Fruit fly (Drosophila melanogaster) whole organism, embryonic: Measurements from ENCODE around the gene Trm7-34.

Experiments used
- BtbVII ChIP-seq: fragments of 200-800 bp; sonication (Bioruptor generic); optimal IDR thresholded peaks from 3 replicates; lab custom pipeline; 2017; ENCODE audit warnings: missing biosample characterization, mild to moderate bottlenecking, missing genetic modification characterization
- CG10959 ChIP-seq: fragments of 200-800 bp; sonication (Bioruptor generic); IDR thresholded peaks from 2 replicates; pipeline ENCODE4 v1.3.6; 2022; ENCODE audit warnings: missing biosample characterization, missing genetic modification characterization
- CG12299 ChIP-seq: fragments of 200-800 bp; sonication (Bioruptor generic); optimal IDR thresholded peaks from 2 replicates; lab custom pipeline; 2018; ENCODE audit warnings: missing biosample characterization, mild to moderate bottlenecking, missing genetic modification characterization
- CG12659 ChIP-seq: fragments of 200-800 bp; sonication (Bioruptor generic); optimal IDR thresholded peaks from 3 replicates; lab custom pipeline; 2017; ENCODE audit warnings: mild to moderate bottlenecking, missing biosample characterization, missing genetic modification reagents, missing genetic modification characterization
- CG13624 ChIP-seq: fragments of 200-800 bp; sonication (Bioruptor generic); optimal IDR thresholded peaks from 2 replicates; lab custom pipeline; 2016; ENCODE audit warnings: missing biosample characterization, missing genetic modification characterization
- CG13775 ChIP-seq: fragments of 200-800 bp; sonication (Bioruptor generic); optimal IDR thresholded peaks from 3 replicates; lab custom pipeline; 2017; ENCODE audit warnings: missing biosample characterization, mild to moderate bottlenecking, missing genetic modification characterization
- CG14441 ChIP-seq: fragments of 200-800 bp; sonication (Bioruptor generic); IDR thresholded peaks from 2 replicates; pipeline ENCODE4 v1.3.6; 2022; ENCODE audit warnings: missing biosample characterization, missing genetic modification characterization
- CG15269 ChIP-seq: fragments of 200-800 bp; sonication (Bioruptor generic); optimal IDR thresholded peaks from 2 replicates; lab custom pipeline; 2018; ENCODE audit warnings: missing biosample characterization, mild to moderate bottlenecking, missing genetic modification characterization, moderate library complexity
- CG18011 ChIP-seq: fragments of 200-800 bp; sonication (Bioruptor generic); optimal IDR thresholded peaks from 2 replicates; lab custom pipeline; 2017; ENCODE audit warnings: missing biosample characterization, missing genetic modification characterization, mild to moderate bottlenecking, moderate library complexity, missing genotype
- CG2120 ChIP-seq: fragments of 200-800 bp; sonication (Bioruptor generic); optimal IDR thresholded peaks from 3 replicates; lab custom pipeline; 2016; ENCODE audit warnings: missing biosample characterization, missing genetic modification characterization
- CG2202 ChIP-seq: fragments of 200-800 bp; sonication (Bioruptor generic); optimal IDR thresholded peaks from 2 replicates; lab custom pipeline; 2018; ENCODE audit warnings: missing biosample characterization, mild to moderate bottlenecking, missing genetic modification characterization
- CG32767 ChIP-seq: fragments of 200-800 bp; sonication (Bioruptor generic); IDR thresholded peaks from 2 replicates; pipeline ENCODE4 v1.3.6; 2022; ENCODE audit warnings: missing biosample characterization, missing genetic modification characterization
- CG34376 ChIP-seq: fragments of 200-800 bp; sonication (Bioruptor generic); optimal IDR thresholded peaks from 2 replicates; lab custom pipeline; 2018; ENCODE audit warnings: missing biosample characterization, mild to moderate bottlenecking, missing genetic modification characterization
- CG3838 ChIP-seq: fragments of 200-800 bp; sonication (Bioruptor generic); optimal IDR thresholded peaks from 3 replicates; lab custom pipeline; 2016; ENCODE audit warnings: missing biosample characterization, missing genetic modification characterization
- CG4282 ChIP-seq: fragments of 200-800 bp; sonication (Bioruptor generic); optimal IDR thresholded peaks from 2 replicates; lab custom pipeline; 2016; ENCODE audit warnings: missing biosample characterization, missing genetic modification characterization
- CG6175 ChIP-seq: fragments of 200-800 bp; sonication (Bioruptor generic); IDR thresholded peaks from 3 replicates; pipeline ENCODE4 v1.3.6; 2022; ENCODE audit warnings: missing biosample characterization, missing genetic modification characterization
- CG6683 ChIP-seq: fragments of 200-800 bp; sonication (Bioruptor generic); optimal IDR thresholded peaks from 2 replicates; lab custom pipeline; 2017; ENCODE audit warnings: missing biosample characterization, mild to moderate bottlenecking, missing genetic modification characterization, missing genetic modification reagents
- CG7786 ChIP-seq: fragments of 200-800 bp; sonication (Bioruptor generic); optimal IDR thresholded peaks from 2 replicates; lab custom pipeline; 2016; ENCODE audit warnings: missing biosample characterization, missing genetic modification characterization
- CG8089 ChIP-seq: fragments of 200-800 bp; sonication (Bioruptor generic); optimal IDR thresholded peaks from 3 replicates; lab custom pipeline; 2016; ENCODE audit warnings: missing biosample characterization, missing genetic modification characterization
- CG8478 ChIP-seq: fragments of >200 bp; optimal IDR thresholded peaks from 2 replicates; lab custom pipeline; 2018
- CHES-1-like ChIP-seq: fragments of 200-800 bp; sonication (Bioruptor generic); optimal IDR thresholded peaks from 2 replicates; lab custom pipeline; 2016; ENCODE audit warnings: missing biosample characterization, missing genetic modification characterization
- Doc2 ChIP-seq: fragments of 200-800 bp; sonication (Bioruptor generic); IDR thresholded peaks from 2 replicates; pipeline ENCODE4 v1.3.6; 2022; ENCODE audit warnings: missing biosample characterization, missing genetic modification characterization
- Drgx ChIP-seq: fragments of 200-800 bp; sonication (Bioruptor generic); IDR thresholded peaks from 2 replicates; pipeline ENCODE4 v1.3.6; 2022; ENCODE audit warnings: missing biosample characterization, missing genetic modification characterization
- GATAe ChIP-seq: fragments of 200-800 bp; sonication (Bioruptor generic); conservative IDR thresholded peaks from 2 replicates; pipeline ENCODE4 v1.3.6; 2022; ENCODE audit warnings: missing biosample characterization, missing genetic modification characterization
- HmgD ChIP-seq: fragments of 200-800 bp; sonication (Bioruptor generic); optimal IDR thresholded peaks from 3 replicates; lab custom pipeline; 2016; ENCODE audit warnings: missing biosample characterization, missing genetic modification characterization
- Hmr ChIP-seq: fragments of 200-800 bp; sonication (Bioruptor generic); optimal IDR thresholded peaks from 3 replicates; lab custom pipeline; 2017; ENCODE audit warnings: mild to moderate bottlenecking, missing biosample characterization, missing genetic modification reagents, missing genetic modification characterization
- Hr51 ChIP-seq, 2 experiments: fragments of 200-800 bp; sonication (Bioruptor generic); optimal IDR thresholded peaks; 2 replicates in 1 of 2; 3 replicates in 1 of 2; lab custom pipeline; 2016 to 2018; ENCODE audit warnings: missing biosample characterization in 2 of 2, missing genetic modification characterization in 2 of 2, mild to moderate bottlenecking in 1 of 2, moderate library complexity in 1 of 2
- Hsf ChIP-seq: fragments of 200-800 bp; sonication (Bioruptor generic); optimal IDR thresholded peaks from 3 replicates; lab custom pipeline; 2016; ENCODE audit warnings: missing biosample characterization, missing genetic modification characterization
- Lhr ChIP-seq: fragments of 200-800 bp; sonication (Bioruptor generic); optimal IDR thresholded peaks from 3 replicates; lab custom pipeline; 2017; ENCODE audit warnings: mild to moderate bottlenecking, missing biosample characterization, missing genetic modification reagents, missing genetic modification characterization
- Mad ChIP-seq: fragments of 200-800 bp; sonication (Bioruptor generic); optimal IDR thresholded peaks from 2 replicates; lab custom pipeline; 2016; ENCODE audit warnings: missing biosample characterization, missing genetic modification characterization
- Mes4 ChIP-seq: fragments of 200-800 bp; sonication (Bioruptor generic); optimal IDR thresholded peaks from 2 replicates; lab custom pipeline; 2016; ENCODE audit warnings: missing biosample characterization, missing genetic modification characterization
- NC2α ChIP-seq: fragments of 200-800 bp; sonication (Bioruptor generic); optimal IDR thresholded peaks from 2 replicates; lab custom pipeline; 2016; ENCODE audit warnings: missing biosample characterization, missing genetic modification characterization
- Nf-YC ChIP-seq: fragments of 200-800 bp; optimal IDR thresholded peaks from 3 replicates; lab custom pipeline; 2019; ENCODE audit warnings: missing biosample characterization, mild to moderate bottlenecking, missing genetic modification characterization, moderate library complexity
- Rfx ChIP-seq: fragments of 200-800 bp; sonication (Bioruptor generic); IDR thresholded peaks from 2 replicates; pipeline ENCODE4 v1.3.6; 2022; ENCODE audit warnings: missing biosample characterization, missing genetic modification characterization
- TFAM ChIP-seq: fragments of 200-800 bp; sonication (Bioruptor generic); optimal IDR thresholded peaks from 2 replicates; lab custom pipeline; 2017; ENCODE audit warnings: missing biosample characterization, missing genetic modification characterization, inconsistent platforms
- az2 ChIP-seq: fragments of 200-800 bp; sonication (Bioruptor generic); optimal IDR thresholded peaks from 3 replicates; lab custom pipeline; 2016; ENCODE audit warnings: missing biosample characterization, missing genetic modification characterization
- bab2 ChIP-seq: fragments of 200-800 bp; sonication (Bioruptor generic); optimal IDR thresholded peaks from 2 replicates; lab custom pipeline; 2016; ENCODE audit warnings: missing biosample characterization, missing genetic modification characterization
- chm ChIP-seq: fragments of 200-800 bp; sonication (Bioruptor generic); IDR thresholded peaks from 2 replicates; pipeline ENCODE4 v1.3.6; 2022; ENCODE audit warnings: missing biosample characterization, missing genetic modification characterization
- emc ChIP-seq: fragments of 200-800 bp; sonication (Bioruptor generic); optimal IDR thresholded peaks from 2 replicates; lab custom pipeline; 2016; ENCODE audit warnings: missing biosample characterization, missing genetic modification characterization
- exex ChIP-seq: fragments of 200-800 bp; sonication (Bioruptor generic); optimal IDR thresholded peaks from 4 replicates; lab custom pipeline; 2018; ENCODE audit warnings: missing biosample characterization, mild to moderate bottlenecking, missing genetic modification characterization, moderate library complexity
- ftz-f1 ChIP-seq: fragments of 200-800 bp; sonication (Bioruptor generic); optimal IDR thresholded peaks from 2 replicates; lab custom pipeline; 2016; ENCODE audit warnings: missing biosample characterization, missing genetic modification characterization
- gro ChIP-seq: fragments of 200-800 bp; sonication (Bioruptor generic); optimal IDR thresholded peaks from 2 replicates; lab custom pipeline; 2016; ENCODE audit warnings: missing biosample characterization, missing genetic modification characterization
- h ChIP-seq: fragments of >200 bp; optimal IDR thresholded peaks from 2 replicates; lab custom pipeline; 2017
- jigr1 ChIP-seq: fragments of 200-800 bp; sonication (Bioruptor generic); IDR thresholded peaks from 3 replicates; pipeline ENCODE4 v1.3.6; 2022; ENCODE audit warnings: missing biosample characterization, missing genetic modification characterization
- nom ChIP-seq: fragments of 200-800 bp; sonication (Bioruptor generic); optimal IDR thresholded peaks from 2 replicates; lab custom pipeline; 2017; ENCODE audit warnings: missing biosample characterization, missing genetic modification characterization, mild to moderate bottlenecking, moderate library complexity, missing genetic modification reagents
- pzg ChIP-seq: fragments of 200-800 bp; sonication (Bioruptor generic); optimal IDR thresholded peaks from 3 replicates; lab custom pipeline; 2018; ENCODE audit warnings: missing biosample characterization, mild to moderate bottlenecking, missing genetic modification characterization, moderate library complexity
- ranshi ChIP-seq: fragments of 200-800 bp; sonication (Bioruptor generic); IDR thresholded peaks from 2 replicates; pipeline ENCODE4 v1.3.6; 2022; ENCODE audit warnings: missing biosample characterization, missing genetic modification characterization
- sens-2 ChIP-seq: fragments of 200-800 bp; sonication (Bioruptor generic); IDR thresholded peaks from 2 replicates; pipeline ENCODE4 v1.3.6; 2022; ENCODE audit warnings: missing biosample characterization, missing genetic modification characterization
- tgo ChIP-seq: fragments of 200-800 bp; sonication (Bioruptor generic); IDR thresholded peaks from 3 replicates; pipeline ENCODE4 v1.3.6; 2022; ENCODE audit warnings: missing biosample characterization, missing genetic modification characterization
- trem ChIP-seq: fragments of 200-800 bp; optimal IDR thresholded peaks from 3 replicates; lab custom pipeline; 2019; ENCODE audit warnings: missing biosample characterization, mild to moderate bottlenecking, missing genetic modification characterization, moderate library complexity
- tup ChIP-seq: fragments of 200-800 bp; sonication (Bioruptor generic); optimal IDR thresholded peaks from 2 replicates; lab custom pipeline; 2016; ENCODE audit warnings: missing biosample characterization, mild to moderate bottlenecking, missing genetic modification characterization, moderate library complexity
- vnd ChIP-seq: fragments of 200-800 bp; sonication (Bioruptor generic); IDR thresholded peaks from 3 replicates; pipeline ENCODE4 v1.3.6; 2022; ENCODE audit warnings: missing biosample characterization, missing genetic modification characterization; ENCODE audit not compliant: partially characterized antibody
- wor ChIP-seq: fragments of 200-800 bp; sonication (Bioruptor generic); IDR thresholded peaks from 2 replicates; pipeline ENCODE4 v1.3.6; 2022; ENCODE audit warnings: missing biosample characterization, missing genetic modification characterization

The Trm7-34 gene

DNA sequence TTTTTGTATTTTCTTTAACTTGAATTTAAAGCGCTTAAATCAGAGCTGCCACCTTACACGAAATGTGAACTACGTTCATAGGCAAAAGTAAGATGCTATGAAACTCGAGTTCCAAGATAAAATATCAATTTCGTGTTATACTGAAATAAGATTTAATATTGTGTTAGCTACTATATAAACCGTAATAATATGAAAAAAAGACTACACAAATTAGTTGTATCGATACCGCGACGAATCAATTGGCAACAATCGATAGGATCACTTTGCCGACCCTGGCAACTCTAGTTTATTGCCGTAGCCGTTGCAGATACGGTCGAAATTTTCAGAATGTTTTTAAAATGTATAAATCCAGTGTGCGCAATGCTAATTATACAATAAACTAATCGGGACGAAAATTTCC is 6.8 kb upstream of the Trm7-34 start, which contains the start of gene SNF4Agamma (continued):
- TF ChIP-seq CG18011 (GFP tag; lab: Kevin White, UChicago) (peak; percentile 97), CG7786 (GFP tag; lab: Kevin White, UChicago) (no peak), CG10959 (GFP tag; lab: Robert Waterston, UW) (no peak), Mes4 (GFP tag; lab: Kevin White, UChicago) (peak; percentile 0), h (lab: Kevin White, UChicago) (no peak), Mad (GFP tag; lab: Kevin White, UChicago) (peak; percentile 13), CG32767 (no peak), CG4282 (GFP tag; lab: Kevin White, UChicago) (no peak), tup (GFP tag; lab: Kevin White, UChicago) (no peak), NC2α (GFP tag; lab: Kevin White, UChicago) (no peak), CG8089 (GFP tag; lab: Kevin White, UChicago) (no peak), CG6175 (GFP tag; lab: Robert Waterston, UW) (no peak), trem (tag; lab: Kevin White, UChicago) (peak; percentile 63), emc (no peak), Rfx (GFP tag; lab: Robert Waterston, UW) (peak; percentile 65), CG12659 (GFP tag; lab: Kevin White, UChicago) (peak; percentile 44), jigr1 (GFP tag; lab: Robert Waterston, UW) (no peak), Hr51 (GFP tag; optimal IDR thresholded peaks at IDR 0.05; lab: Kevin White, UChicago) (no peak), HmgD (GFP tag; lab: Kevin White, UChicago) (no peak), BtbVII (GFP tag; lab: Kevin White, UChicago) (no peak), sens-2 (GFP tag; lab: Robert Waterston, UW) (no peak), gro (no peak), wor (GFP tag; lab: Robert Waterston, UW) (no peak), Doc2 (GFP tag; lab: Robert Waterston, UW) (no peak), CG34376 (GFP tag; lab: Kevin White, UChicago) (no peak), TFAM (no peak), CG3838 (GFP tag; lab: Kevin White, UChicago) (no peak), CG12299 (tag; lab: Kevin White, UChicago) (peak; percentile 57), az2 (no peak), ranshi (GFP tag; lab: Robert Waterston, UW) (no peak), CG8478 (no peak), Nf-YC (tag; lab: Kevin White, UChicago) (peak; percentile 58), ftz-f1 (GFP tag; lab: Kevin White, UChicago) (no peak), chm (no peak), pzg (GFP tag; lab: Kevin White, UChicago) (peak; percentile 72), CG2120 (peak; percentile 41), Hmr (GFP tag; lab: Kevin White, UChicago) (no peak), bab2 (GFP tag; lab: Kevin White, UChicago) (peak; percentile 14), CG6683 (GFP tag; lab: Kevin White, UChicago) (no peak), CG13775 (GFP tag; lab: Kevin White, UChicago) (no peak), CG13624 (GFP tag; lab: Kevin White, UChicago) (no peak), vnd (GFP tag; lab: Robert Waterston, UW) (peak; percentile 78), CG2202 (tag; lab: Kevin White, UChicago) (no peak), exex (tag; lab: Kevin White, UChicago) (no peak), Drgx (GFP tag; lab: Robert Waterston, UW) (no peak), tgo (GFP tag; lab: Robert Waterston, UW) (no peak; the same call in 2 of the 3 replicates), Lhr (GFP tag; lab: Kevin White, UChicago) (peak; percentile 45), CHES-1-like (peak; percentile 5), Hsf (GFP tag; lab: Kevin White, UChicago) (peak; percentile 4), GATAe (GFP tag; lab: Robert Waterston, UW) (0 out of 2 replicates have a peak, but pooled peaks have one; percentile 31), nom (GFP tag; lab: Kevin White, UChicago) (no peak), CG15269 (no peak), CG14441 (GFP tag; lab: Robert Waterston, UW) (no peak)
